Worm (Caenorhabditis elegans) whole organism, early embryonic: Measurements from ENCODE around the gene nhr-263.

Experiments used
- B0310.2 ChIP-seq: sonication (generic microtip); optimal IDR thresholded peaks from 2 replicates; lab custom pipeline; 2016; ENCODE audit warnings: mild to moderate bottlenecking, missing genetic modification characterization, missing compliant biosample characterization
- F13C5.2 ChIP-seq: sonication (generic microtip); optimal IDR thresholded peaks from 2 replicates; lab custom pipeline; 2017; ENCODE audit warnings: mild to moderate bottlenecking, missing genetic modification characterization, inconsistent platforms, missing compliant biosample characterization
- aly-1 ChIP-seq: sonication (generic microtip); optimal IDR thresholded peaks from 2 replicates; lab custom pipeline; 2016; ENCODE audit warnings: missing genetic modification characterization, missing compliant biosample characterization
- ama-1 ChIP-seq: fragments of 150-350 bp; optimal IDR thresholded peaks from 2 replicates; lab custom pipeline; 2014
- ceh-13 ChIP-seq: fragments of 200-800 bp; sonication (Bioruptor generic); optimal IDR thresholded peaks from 2 replicates; lab custom pipeline; 2018; ENCODE audit warnings: mild to moderate bottlenecking, missing genetic modification characterization, missing compliant biosample characterization
- ceh-36 ChIP-seq: sonication (generic microtip); optimal IDR thresholded peaks from 2 replicates; lab custom pipeline; 2016; ENCODE audit warnings: missing genetic modification characterization, inconsistent platforms, missing compliant biosample characterization
- ets-7 ChIP-seq: sonication (generic microtip); optimal IDR thresholded peaks from 2 replicates; lab custom pipeline; 2016; ENCODE audit warnings: missing genotype, missing genetic modification characterization, missing compliant biosample characterization
- flt-1 ChIP-seq: fragments of 200-800 bp; sonication (Bioruptor generic); IDR thresholded peaks from 2 replicates; pipeline ENCODE4 v1.3.6; 2022; ENCODE audit warnings: missing genetic modification characterization, missing compliant biosample characterization
- hmbx-1 ChIP-seq: sonication (generic microtip); optimal IDR thresholded peaks from 2 replicates; lab custom pipeline; 2016; ENCODE audit warnings: mild to moderate bottlenecking, missing genetic modification characterization, missing compliant biosample characterization
- hmg-4 ChIP-seq: fragments of 200-800 bp; sonication (Bioruptor generic); optimal IDR thresholded peaks from 2 replicates; lab custom pipeline; 2018; ENCODE audit warnings: mild to moderate bottlenecking, missing genetic modification characterization, missing compliant biosample characterization
- hnd-1 ChIP-seq: sonication (generic microtip); optimal IDR thresholded peaks from 2 replicates; lab custom pipeline; 2016; ENCODE audit warnings: missing genetic modification characterization, missing compliant biosample characterization
- pes-1 ChIP-seq: fragments of 200-800 bp; sonication (Bioruptor generic); IDR thresholded peaks from 2 replicates; pipeline ENCODE4 v1.3.6; 2022; ENCODE audit warnings: missing genetic modification reagents, missing genetic modification characterization, missing compliant biosample characterization
- scrt-1 ChIP-seq: fragments of 200-800 bp; sonication (Bioruptor generic); IDR thresholded peaks from 2 replicates; pipeline ENCODE4 v1.3.6; 2022; ENCODE audit warnings: missing genetic modification characterization, missing compliant biosample characterization
- sea-1 ChIP-seq: fragments of 200-800 bp; sonication (Bioruptor generic); conservative IDR thresholded peaks from 2 replicates; pipeline ENCODE4 v1.3.6; 2022; ENCODE audit warnings: missing genetic modification characterization, missing compliant biosample characterization
- tbx-11 ChIP-seq: fragments of 200-800 bp; sonication (Bioruptor generic); IDR thresholded peaks from 2 replicates; pipeline ENCODE4 v1.3.6; 2022; ENCODE audit warnings: missing genetic modification characterization, missing compliant biosample characterization
- tbx-37 ChIP-seq: fragments of 200-800 bp; sonication (Bioruptor generic); conservative IDR thresholded peaks from 2 replicates; pipeline ENCODE4 v1.3.6; 2022; ENCODE audit warnings: missing genetic modification reagents, missing genetic modification characterization, missing compliant biosample characterization
- tra-4 ChIP-seq: sonication (generic microtip); optimal IDR thresholded peaks from 2 replicates; lab custom pipeline; 2017; ENCODE audit warnings: missing genetic modification characterization, missing compliant biosample characterization

Gene nhr-263

DNA sequence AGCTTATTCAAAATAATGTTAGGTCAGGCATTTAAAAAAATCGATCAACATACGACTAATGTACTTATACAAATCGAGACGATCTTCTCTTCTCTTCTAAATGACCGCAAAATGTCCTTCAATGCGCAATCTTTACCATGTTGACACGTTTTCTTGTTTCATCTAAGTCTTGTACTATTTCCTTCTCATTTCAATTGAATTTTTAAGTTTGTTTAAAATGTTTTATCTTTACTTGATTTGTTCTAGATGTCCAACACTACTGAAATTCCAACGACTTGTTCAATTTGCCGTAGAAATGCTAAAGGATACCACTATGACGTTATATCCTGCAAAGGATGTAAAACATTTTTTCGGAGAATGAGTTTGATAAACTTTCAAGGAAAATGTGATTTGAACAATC lies at the start of gene nhr-263, which contains the start of gene nhr-148:
TSS of gene nhr-263 (minus strand) at position 101 of the 400 bp plus-strand sequence.
TSS of gene nhr-148 (plus strand) at position 215 of the 400 bp plus-strand sequence.
- TF ChIP-seq hmg-4 (GFP tag; lab: Kevin White, UChicago) (no peak), ceh-36 (tag; lab: Kevin White, UChicago) (no peak), hnd-1 (no peak), tra-4 (tag; lab: Kevin White, UChicago) (no peak), flt-1 (no peak), tbx-37 (no peak), ets-7 (tag; lab: Kevin White, UChicago) (no peak), scrt-1 (GFP tag; lab: Robert Waterston, UW) (no peak), hmbx-1 (no peak), B0310.2 (tag; lab: Kevin White, UChicago) (no peak), ama-1 (lab: Kevin White, UChicago) (no peak), sea-1 (no peak), F13C5.2 (tag; lab: Kevin White, UChicago) (no peak), aly-1 (tag; lab: Kevin White, UChicago) (no peak), ceh-13 (no peak), pes-1 (no peak)

ce11 chrV:7389771-7390170 lies 47.9 kb upstream of the nhr-263 start, which contains the start of gene C02H6.1:
Gene C02H6.1, minus strand, starts transcription at chrV:7389871.
- TF ChIP-seq ceh-13 (no peak), tra-4 (tag; lab: Kevin White, UChicago) (no peak), B0310.2 (tag; lab: Kevin White, UChicago) (no peak), ceh-36 (tag; lab: Kevin White, UChicago) (no peak), tbx-11 (GFP tag; lab: Robert Waterston, UW) (no peak), hnd-1 (no peak), sea-1 (no peak), scrt-1 (GFP tag; lab: Robert Waterston, UW) (no peak), F13C5.2 (tag; lab: Kevin White, UChicago) (no peak), hmbx-1 (no peak), aly-1 (tag; lab: Kevin White, UChicago) (no peak), flt-1 (no peak), pes-1 (no peak), ama-1 (lab: Kevin White, UChicago) (no peak), ets-7 (tag; lab: Kevin White, UChicago) (no peak)

DNA sequence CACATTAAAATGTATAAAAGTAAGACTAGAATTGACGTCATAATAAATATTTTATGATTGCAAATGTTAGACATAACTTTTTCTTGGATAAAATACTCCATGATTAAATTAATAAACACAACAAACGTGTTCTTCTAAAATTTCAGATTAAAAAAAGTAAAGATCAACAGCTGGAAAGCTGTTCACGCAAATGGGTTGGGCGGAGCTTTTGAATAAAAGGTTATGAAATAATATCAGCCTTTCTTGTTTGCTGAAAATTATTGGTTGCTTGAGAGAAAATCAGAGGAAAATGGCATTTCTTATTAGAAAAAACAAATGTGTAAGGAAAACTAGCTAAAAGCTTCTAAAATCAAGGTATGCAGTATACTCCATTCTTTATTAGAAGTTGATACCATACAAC lies 45.9 kb upstream of the nhr-263 start, which contains the start of gene C02H6.3:
TSS of gene C02H6.3 (minus strand) at position 101 of the 400 bp plus-strand sequence.
- TF ChIP-seq flt-1, result no peak
- TF ChIP-seq ceh-13, result no peak
- no peak for TF ChIP-seq ceh-36 (tag; lab: Kevin White, UChicago)
- no peak for TF ChIP-seq tra-4 (tag; lab: Kevin White, UChicago)
- TF ChIP-seq hmbx-1, result no peak
- no peak for TF ChIP-seq hmg-4 (GFP tag; lab: Kevin White, UChicago)
- TF ChIP-seq hnd-1, result no peak
- no peak for TF ChIP-seq pes-1
- TF ChIP-seq aly-1 (tag; lab: Kevin White, UChicago), result no peak
- TF ChIP-seq sea-1, result no peak
- no peak for TF ChIP-seq B0310.2 (tag; lab: Kevin White, UChicago)
- TF ChIP-seq ets-7 (tag; lab: Kevin White, UChicago), result no peak
- no peak for TF ChIP-seq tbx-37
- no peak for TF ChIP-seq tbx-11 (GFP tag; lab: Robert Waterston, UW)
- no peak for TF ChIP-seq F13C5.2 (tag; lab: Kevin White, UChicago)
- no peak for TF ChIP-seq ama-1 (lab: Kevin White, UChicago)
- TF ChIP-seq scrt-1 (GFP tag; lab: Robert Waterston, UW), result no peak

ce11 chrV:7386052-7386573 lies 44.3 kb upstream of the nhr-263 start, which contains the start of gene srp-6:
Gene srp-6, minus strand, starts transcription at chrV:7386102.
- TF ChIP-seq hnd-1 (no peak), hmbx-1 (no peak), ceh-13 (no peak), ama-1 (lab: Kevin White, UChicago) (no peak)

ce11 chrV:7381008-7381407 lies 39.2 kb upstream of the nhr-263 start, which contains the start of gene C03G6.17:
Gene C03G6.17, minus strand, starts transcription at chrV:7381108.
- TF ChIP-seq ceh-13, result no peak
- no peak for TF ChIP-seq ceh-36 (tag; lab: Kevin White, UChicago)
- no peak for TF ChIP-seq scrt-1 (GFP tag; lab: Robert Waterston, UW)
- TF ChIP-seq ama-1 (lab: Kevin White, UChicago), result no peak
- TF ChIP-seq F13C5.2 (tag; lab: Kevin White, UChicago), result no peak

DNA sequence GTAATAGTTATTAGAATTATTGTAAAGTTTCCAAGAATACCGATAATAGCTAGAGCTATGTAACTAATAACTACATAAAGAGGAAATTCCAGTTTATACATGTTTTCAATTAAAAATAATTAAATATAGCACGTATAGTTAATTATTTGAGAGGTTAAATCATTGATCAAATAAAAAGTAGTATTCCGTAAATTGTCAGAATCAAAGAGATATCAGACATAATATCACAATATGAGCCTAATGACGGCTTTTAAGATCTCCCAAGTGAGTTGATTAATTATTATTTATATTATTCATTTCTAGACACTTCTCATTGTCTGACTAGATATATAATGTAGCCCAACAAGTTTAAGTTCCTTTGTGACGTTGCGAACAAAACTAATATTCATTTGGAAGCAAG lies 37.5 kb upstream of the nhr-263 start, which contains the start of gene srsx-24:
TSS of gene srsx-24 (minus strand) at position 101 of the 400 bp plus-strand sequence.
- TF ChIP-seq flt-1, result no peak
- TF ChIP-seq pes-1, result no peak
- no peak for TF ChIP-seq hnd-1
- no peak for TF ChIP-seq ceh-36 (tag; lab: Kevin White, UChicago)
- no peak for TF ChIP-seq tra-4 (tag; lab: Kevin White, UChicago)
- no peak for TF ChIP-seq ceh-13
- no peak for TF ChIP-seq scrt-1 (GFP tag; lab: Robert Waterston, UW)
- no peak for TF ChIP-seq tbx-37
- TF ChIP-seq ets-7 (tag; lab: Kevin White, UChicago), result no peak
- no peak for TF ChIP-seq F13C5.2 (tag; lab: Kevin White, UChicago)
- no peak for TF ChIP-seq hmg-4 (GFP tag; lab: Kevin White, UChicago)
- TF ChIP-seq sea-1, result no peak
- TF ChIP-seq ama-1 (lab: Kevin White, UChicago), result no peak
- no peak for TF ChIP-seq aly-1 (tag; lab: Kevin White, UChicago)

ce11 chrV:7374090-7374489 lies 32.2 kb upstream of the nhr-263 start, which contains the start of gene srx-56:
Gene srx-56, plus strand, starts transcription at chrV:7374390.
- TF ChIP-seq scrt-1 (GFP tag; lab: Robert Waterston, UW), result no peak
- TF ChIP-seq tra-4 (tag; lab: Kevin White, UChicago), result no peak
- no peak for TF ChIP-seq tbx-37
- TF ChIP-seq flt-1, result no peak
- TF ChIP-seq ets-7 (tag; lab: Kevin White, UChicago), result no peak
- no peak for TF ChIP-seq aly-1 (tag; lab: Kevin White, UChicago)
- TF ChIP-seq sea-1, result no peak
- TF ChIP-seq ceh-36 (tag; lab: Kevin White, UChicago), result no peak
- no peak for TF ChIP-seq hmbx-1
- TF ChIP-seq F13C5.2 (tag; lab: Kevin White, UChicago), result no peak
- no peak for TF ChIP-seq B0310.2 (tag; lab: Kevin White, UChicago)
- TF ChIP-seq hmg-4 (GFP tag; lab: Kevin White, UChicago), result no peak
- no peak for TF ChIP-seq hnd-1
- TF ChIP-seq ceh-13, result no peak
- TF ChIP-seq tbx-11 (GFP tag; lab: Robert Waterston, UW), result no peak
- TF ChIP-seq pes-1, result no peak
